Fruit fly (Drosophila melanogaster) whole organism, embryonic: Measurements from ENCODE around the gene fok.

ENCODE experiments used
- Antp ChIP-seq: fragments of 200-800 bp; sonication (Bioruptor generic); optimal IDR thresholded peaks from 3 replicates; lab custom pipeline; 2016; ENCODE audit warnings: missing biosample characterization, missing genetic modification characterization
- CG10543 ChIP-seq: fragments of 200-800 bp; sonication (Bioruptor generic); optimal IDR thresholded peaks from 3 replicates; lab custom pipeline; 2017; ENCODE audit warnings: missing biosample characterization, mild to moderate bottlenecking, missing genetic modification characterization, moderate library complexity
- CG10565 ChIP-seq: fragments of 200-800 bp; sonication (Bioruptor generic); optimal IDR thresholded peaks from 3 replicates; lab custom pipeline; 2016; ENCODE audit warnings: missing biosample characterization, mild to moderate bottlenecking, missing genetic modification characterization
- CG11696 ChIP-seq: fragments of 200-800 bp; sonication (Bioruptor generic); IDR thresholded peaks from 2 replicates; pipeline ENCODE4 v1.3.6; 2022; ENCODE audit warnings: missing biosample characterization, missing genetic modification characterization
- CG14860 ChIP-seq: fragments of 200-800 bp; sonication (Bioruptor generic); IDR thresholded peaks from 3 replicates; pipeline ENCODE4 v1.3.6; 2022; ENCODE audit warnings: missing biosample characterization, missing genetic modification characterization; ENCODE audit not compliant: partially characterized antibody
- CG18011 ChIP-seq: fragments of 200-800 bp; sonication (Bioruptor generic); optimal IDR thresholded peaks from 2 replicates; lab custom pipeline; 2017; ENCODE audit warnings: missing biosample characterization, missing genetic modification characterization, mild to moderate bottlenecking, moderate library complexity, missing genotype
- CG30403 ChIP-seq: fragments of 200-800 bp; sonication (Bioruptor generic); optimal IDR thresholded peaks from 3 replicates; lab custom pipeline; 2016; ENCODE audit warnings: missing biosample characterization, missing genetic modification characterization
- CG3163 ChIP-seq: fragments of 200-800 bp; sonication (Bioruptor generic); optimal IDR thresholded peaks from 3 replicates; lab custom pipeline; 2016; ENCODE audit warnings: missing biosample characterization, missing genetic modification characterization
- CG34224 ChIP-seq: fragments of 200-800 bp; sonication (Bioruptor generic); IDR thresholded peaks from 3 replicates; pipeline ENCODE4 v1.3.6; 2022; ENCODE audit warnings: missing biosample characterization, missing genetic modification characterization; ENCODE audit not compliant: partially characterized antibody
- CG3726 ChIP-seq: fragments of 200-800 bp; sonication (Bioruptor generic); IDR thresholded peaks from 3 replicates; pipeline ENCODE4, ENCODE4 v1.3.6; 2022; ENCODE audit warnings: missing biosample characterization, missing genetic modification characterization
- CG4328 ChIP-seq: fragments of 200-800 bp; sonication (Bioruptor generic); optimal IDR thresholded peaks from 3 replicates; lab custom pipeline; 2017; ENCODE audit warnings: missing biosample characterization, missing genetic modification reagents, missing genetic modification characterization
- CG43689 ChIP-seq: fragments of 200-800 bp; sonication (Bioruptor generic); IDR thresholded peaks from 2 replicates; pipeline ENCODE4 v1.3.6; 2022; ENCODE audit warnings: missing biosample characterization, missing genetic modification characterization
- CG4424 ChIP-seq: fragments of 200-800 bp; sonication (Bioruptor generic); optimal IDR thresholded peaks from 3 replicates; lab custom pipeline; 2016; ENCODE audit warnings: missing biosample characterization, missing genetic modification characterization
- CG4820 ChIP-seq: fragments of 200-800 bp; sonication (Bioruptor generic); optimal IDR thresholded peaks from 3 replicates; lab custom pipeline; 2016; ENCODE audit warnings: missing biosample characterization, missing genetic modification characterization
- CG6254 ChIP-seq: fragments of 200-800 bp; sonication (Bioruptor generic); optimal IDR thresholded peaks from 3 replicates; lab custom pipeline; 2017; ENCODE audit warnings: mild to moderate bottlenecking, missing biosample characterization, missing genetic modification reagents, missing genetic modification characterization
- CG6813 ChIP-seq: fragments of 200-800 bp; sonication (Bioruptor generic); optimal IDR thresholded peaks from 2 replicates; lab custom pipeline; 2017; ENCODE audit warnings: missing biosample characterization, missing genetic modification characterization, mild to moderate bottlenecking, moderate library complexity, missing genetic modification reagents
- CG9609 ChIP-seq: fragments of 200-800 bp; sonication (Bioruptor generic); optimal IDR thresholded peaks from 3 replicates; lab custom pipeline; 2016; ENCODE audit warnings: missing biosample characterization, missing genetic modification characterization
- D ChIP-seq, 2 experiments: fragments of 200-800 bp in 1 of 2; fragments of >200 bp in 1 of 2; sonication (Bioruptor generic) in 1 of 2; optimal IDR thresholded peaks; 2 replicates in 1 of 2; 3 replicates in 1 of 2; lab custom pipeline; 2017; ENCODE audit warnings: mild to moderate bottlenecking in 1 of 2, missing biosample characterization in 1 of 2, missing genetic modification characterization in 1 of 2, missing genetic modification reagents in 1 of 2
- D19B ChIP-seq: fragments of 200-800 bp; sonication (Bioruptor generic); optimal IDR thresholded peaks from 2 replicates; lab custom pipeline; 2017; ENCODE audit warnings: missing biosample characterization, mild to moderate bottlenecking, missing genetic modification characterization
- GATAe ChIP-seq: fragments of 200-800 bp; sonication (Bioruptor generic); conservative IDR thresholded peaks from 2 replicates; pipeline ENCODE4 v1.3.6; 2022; ENCODE audit warnings: missing biosample characterization, missing genetic modification characterization
- HLH3B ChIP-seq: fragments of 200-800 bp; sonication (Bioruptor generic); IDR thresholded peaks from 2 replicates; pipeline ENCODE4 v1.3.6; 2022; ENCODE audit warnings: missing biosample characterization, missing genetic modification characterization
- Hr78 ChIP-seq, 2 experiments: fragments of 200-800 bp in 1 of 2; fragments of >200 bp in 1 of 2; sonication (Bioruptor generic) in 1 of 2; optimal IDR thresholded peaks; 2 replicates each; lab custom pipeline; 2017 to 2019; ENCODE audit warnings: missing biosample characterization in 2 of 2, missing genetic modification characterization in 2 of 2, mild to moderate bottlenecking in 1 of 2, moderate library complexity in 1 of 2
- MESR4 ChIP-seq: fragments of 200-800 bp; sonication (Bioruptor generic); optimal IDR thresholded peaks from 2 replicates; lab custom pipeline; 2018; ENCODE audit warnings: missing biosample characterization, mild to moderate bottlenecking, missing genetic modification characterization, moderate library complexity
- Myb ChIP-seq: fragments of 200-800 bp; sonication (Bioruptor generic); optimal IDR thresholded peaks from 2 replicates; lab custom pipeline; 2016; ENCODE audit warnings: missing biosample characterization, missing genetic modification characterization
- NC2α ChIP-seq: fragments of 200-800 bp; sonication (Bioruptor generic); optimal IDR thresholded peaks from 2 replicates; lab custom pipeline; 2016; ENCODE audit warnings: missing biosample characterization, missing genetic modification characterization
- NK7.1 ChIP-seq: fragments of 200-800 bp; sonication (Bioruptor generic); optimal IDR thresholded peaks from 3 replicates; lab custom pipeline; 2016; ENCODE audit warnings: missing biosample characterization, missing genetic modification characterization
- Nf-YA ChIP-seq: fragments of 200-800 bp; sonication (Bioruptor generic); IDR thresholded peaks from 2 replicates; pipeline ENCODE4 v1.3.6; 2022; ENCODE audit warnings: missing biosample characterization, missing genetic modification characterization
- Nf-YB ChIP-seq: fragments of 200-800 bp; sonication (Bioruptor generic); optimal IDR thresholded peaks from 3 replicates; lab custom pipeline; 2019; ENCODE audit warnings: missing biosample characterization, mild to moderate bottlenecking, missing genetic modification characterization, moderate library complexity
- Nf-YC ChIP-seq: fragments of 200-800 bp; optimal IDR thresholded peaks from 3 replicates; lab custom pipeline; 2019; ENCODE audit warnings: missing biosample characterization, mild to moderate bottlenecking, missing genetic modification characterization, moderate library complexity
- Ravus ChIP-seq: fragments of 200-800 bp; sonication (Bioruptor generic); IDR thresholded peaks from 2 replicates; pipeline ENCODE4 v1.3.6; 2022; ENCODE audit warnings: missing biosample characterization, missing genetic modification characterization
- Sin3A ChIP-seq: fragments of >200 bp; optimal IDR thresholded peaks from 2 replicates; lab custom pipeline; 2018
- Sry-β ChIP-seq: fragments of 200-800 bp; sonication (Bioruptor generic); optimal IDR thresholded peaks from 2 replicates; lab custom pipeline; 2018; ENCODE audit warnings: missing biosample characterization, mild to moderate bottlenecking, missing genetic modification characterization, moderate library complexity
- Sry-δ ChIP-seq: fragments of 200-800 bp; sonication (Bioruptor generic); optimal IDR thresholded peaks from 2 replicates; lab custom pipeline; 2016; ENCODE audit warnings: missing biosample characterization, missing genetic modification characterization
- az2 ChIP-seq: fragments of 200-800 bp; sonication (Bioruptor generic); optimal IDR thresholded peaks from 3 replicates; lab custom pipeline; 2016; ENCODE audit warnings: missing biosample characterization, missing genetic modification characterization
- ci ChIP-seq: fragments of 200-800 bp; sonication (Bioruptor generic); IDR thresholded peaks from 3 replicates; pipeline ENCODE4 v1.3.6; 2022; ENCODE audit warnings: missing biosample characterization, missing genetic modification characterization
- crc ChIP-seq: fragments of 200-800 bp; sonication (Bioruptor generic); optimal IDR thresholded peaks from 2 replicates; lab custom pipeline; 2016; ENCODE audit warnings: missing biosample characterization, missing genetic modification characterization
- crol ChIP-seq: fragments of 200-800 bp; sonication (Bioruptor generic); IDR thresholded peaks from 2 replicates; pipeline ENCODE4 v1.3.6; 2022; ENCODE audit warnings: missing biosample characterization, missing genetic modification characterization
- eyg ChIP-seq: fragments of 200-800 bp; sonication (Bioruptor generic); optimal IDR thresholded peaks from 3 replicates; lab custom pipeline; 2016; ENCODE audit warnings: missing biosample characterization, missing genetic modification characterization
- fru ChIP-seq: fragments of >200 bp; optimal IDR thresholded peaks from 2 replicates; lab custom pipeline; 2017
- gcm2 ChIP-seq: fragments of 200-800 bp; sonication (Bioruptor generic); optimal IDR thresholded peaks from 2 replicates; lab custom pipeline; 2016; ENCODE audit warnings: missing biosample characterization, missing genetic modification characterization
- gfzf ChIP-seq: fragments of 200-800 bp; sonication (Bioruptor generic); optimal IDR thresholded peaks from 2 replicates; lab custom pipeline; 2016; ENCODE audit warnings: missing biosample characterization, mild to moderate bottlenecking, missing genetic modification characterization, moderate library complexity
- gro ChIP-seq: fragments of 200-800 bp; sonication (Bioruptor generic); optimal IDR thresholded peaks from 2 replicates; lab custom pipeline; 2016; ENCODE audit warnings: missing biosample characterization, missing genetic modification characterization
- hth ChIP-seq: fragments of >200 bp; optimal IDR thresholded peaks from 2 replicates; lab custom pipeline; 2017; ENCODE audit warnings: inconsistent platforms
- insv ChIP-seq, 2 experiments: fragments of 200-800 bp; sonication (Bioruptor generic); optimal IDR thresholded peaks; 3 replicates each; lab custom pipeline; 2016 to 2018; ENCODE audit warnings: missing biosample characterization in 2 of 2, missing genetic modification characterization in 2 of 2
- onecut ChIP-seq: fragments of 200-800 bp; sonication (Bioruptor generic); IDR thresholded peaks from 2 replicates; pipeline ENCODE4 v1.3.6; 2022; ENCODE audit warnings: missing biosample characterization, missing genetic modification characterization
- pan ChIP-seq, 4 experiments: fragments of >200 bp in 3 of 4; fragments of 200-800 bp in 1 of 4; sonication (Bioruptor generic) in 1 of 4; optimal IDR thresholded peaks in 3 of 4; IDR thresholded peaks in 1 of 4; 2 replicates each; pipeline versions ENCODE4 v1.3.6 to Lab custom; 2017 to 2022; ENCODE audit warnings: missing biosample characterization in 2 of 4, missing genetic modification characterization in 2 of 4, mixed read lengths in 1 of 4
- schlank ChIP-seq: fragments of 200-800 bp; sonication (Bioruptor generic); optimal IDR thresholded peaks from 2 replicates; lab custom pipeline; 2018; ENCODE audit warnings: missing biosample characterization, mild to moderate bottlenecking, missing genetic modification characterization
- sd ChIP-seq: fragments of 200-800 bp; sonication (Bioruptor generic); optimal IDR thresholded peaks from 3 replicates; lab custom pipeline; 2018; ENCODE audit warnings: missing biosample characterization, mild to moderate bottlenecking, missing genetic modification characterization, moderate library complexity
- slbo ChIP-seq: fragments of 200-800 bp; sonication (Bioruptor generic); IDR thresholded peaks from 2 replicates; pipeline ENCODE4 v1.3.6; 2022; ENCODE audit warnings: missing biosample characterization, missing genetic modification characterization
- tin ChIP-seq: fragments of 200-800 bp; sonication (Bioruptor generic); optimal IDR thresholded peaks from 3 replicates; lab custom pipeline; 2016; ENCODE audit warnings: missing biosample characterization, missing genetic modification characterization
- z ChIP-seq: fragments of 200-800 bp; sonication (Bioruptor generic); IDR thresholded peaks from 3 replicates; pipeline ENCODE4 v1.3.6; 2022; ENCODE audit warnings: missing biosample characterization, missing genetic modification characterization

fok gene

DNA sequence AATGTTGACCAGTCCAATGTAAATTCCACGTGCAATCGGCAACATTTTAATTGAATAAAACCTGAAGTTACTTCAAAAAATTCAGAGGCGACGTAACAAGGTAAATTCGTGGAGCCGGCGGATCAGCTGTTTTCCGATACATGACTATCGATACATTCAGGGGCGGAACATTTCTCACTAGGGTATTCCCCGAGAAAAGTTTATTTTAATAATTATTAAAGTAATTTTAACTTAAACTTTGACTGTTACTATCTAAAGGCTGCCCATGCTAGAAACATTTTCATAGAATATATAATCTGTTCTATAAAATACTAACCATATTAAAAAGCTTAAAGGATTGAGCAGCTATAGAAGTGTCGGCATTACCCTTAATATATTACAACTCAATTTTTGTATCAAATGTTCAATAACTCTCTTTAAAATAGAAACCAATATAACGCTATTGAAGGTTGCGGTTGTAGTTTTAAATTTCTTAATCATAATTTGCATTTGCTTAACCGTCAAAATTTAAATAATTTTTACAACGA, 12.3 kb upstream of the fok start, which contains the start of the genes mRpS18B and Kua:
Gene mRpS18B (minus strand): TSS at position 149 of the 527 bp plus-strand sequence.
Gene Kua (plus strand): TSS at position 477 of the 527 bp plus-strand sequence.
- TF ChIP-seq insv (GFP tag; optimal IDR thresholded peaks at IDR 0.05; lab: Kevin White, UChicago) = no peak
- TF ChIP-seq CG3163 (GFP tag; lab: Kevin White, UChicago) = no peak
- TF ChIP-seq GATAe (GFP tag; lab: Robert Waterston, UW) = no peak
- TF ChIP-seq Antp (GFP tag; lab: Kevin White, UChicago) = no peak
- TF ChIP-seq MESR4 = peak; percentile 40
- TF ChIP-seq Hr78 (GFP tag; optimal IDR thresholded peaks at IDR 0.05; lab: Kevin White, UChicago) = no peak
- TF ChIP-seq fru (lab: Kevin White, UChicago) = no peak
- no peak for TF ChIP-seq eyg (GFP tag; lab: Kevin White, UChicago)
- no peak for TF ChIP-seq onecut (GFP tag; lab: Robert Waterston, UW)
- TF ChIP-seq schlank = no peak
- TF ChIP-seq NK7.1 (GFP tag; lab: Kevin White, UChicago) = no peak
- peak; percentile 54 for TF ChIP-seq Sry-δ
- peak; percentile 57 for TF ChIP-seq az2
- no peak for TF ChIP-seq crol (GFP tag; lab: Robert Waterston, UW)
- 0 out of 3 replicates have a peak, but pooled peaks have one; percentile 25 for TF ChIP-seq ci (GFP tag; lab: Robert Waterston, UW)
- TF ChIP-seq Sin3A (lab: Kevin White, UChicago) = no peak
- peak; percentile 4 for TF ChIP-seq CG10543
- TF ChIP-seq CG9609 = no peak
- TF ChIP-seq NC2α (GFP tag; lab: Kevin White, UChicago) = no peak
- no peak for TF ChIP-seq gcm2 (GFP tag; lab: Kevin White, UChicago)
- TF ChIP-seq CG43689 = no peak
- TF ChIP-seq crc = no peak
- TF ChIP-seq D19B (GFP tag; lab: Kevin White, UChicago) = no peak
- no peak for TF ChIP-seq Nf-YA (GFP tag; lab: Robert Waterston, UW)
- TF ChIP-seq sd (tag; lab: Kevin White, UChicago) = no peak
- no peak for TF ChIP-seq gfzf (GFP tag; lab: Kevin White, UChicago)
- no peak for TF ChIP-seq z (GFP tag; lab: Robert Waterston, UW)
- peak; percentile 60 for TF ChIP-seq CG4424 (GFP tag; lab: Kevin White, UChicago)
- TF ChIP-seq Myb = no peak
- TF ChIP-seq D (optimal IDR thresholded peaks at IDR 0.05; lab: Kevin White, UChicago) = no peak
- TF ChIP-seq D (GFP tag; optimal IDR thresholded peaks at IDR 0.05; lab: Kevin White, UChicago) = peak; percentile 21
- no peak for TF ChIP-seq hth
- peak; percentile 84 for TF ChIP-seq slbo (GFP tag; lab: Robert Waterston, UW)
- TF ChIP-seq Nf-YB (GFP tag; lab: Kevin White, UChicago) = peak; percentile 3
- no peak for TF ChIP-seq CG3726
- TF ChIP-seq CG6813 (GFP tag; lab: Kevin White, UChicago) = peak; percentile 25
- TF ChIP-seq Ravus (GFP tag; lab: Robert Waterston, UW) = no peak
- no peak for TF ChIP-seq CG18011 (GFP tag; lab: Kevin White, UChicago)
- TF ChIP-seq CG34224 (GFP tag; lab: Robert Waterston, UW) = peak; percentile 64
- TF ChIP-seq Nf-YC (tag; lab: Kevin White, UChicago) = peak; percentile 59
- TF ChIP-seq CG6254 (GFP tag; lab: Kevin White, UChicago) = peak; percentile 23
- peak; percentile 46; the same call in 1 of the 2 replicates for TF ChIP-seq HLH3B (GFP tag; lab: Robert Waterston, UW)
- TF ChIP-seq CG30403 (GFP tag; lab: Kevin White, UChicago) = peak; percentile 63
- TF ChIP-seq pan (optimal IDR thresholded peaks at IDR 0.05; lab: Kevin White, UChicago) = no peak
- peak in 1 of 2 experiments; percentile 63 for TF ChIP-seq pan (GFP tag; optimal IDR thresholded peaks at IDR 0.05 in 1 of 2, IDR thresholded peaks at IDR 0.05 in 1 of 2)
- TF ChIP-seq CG11696 (GFP tag; lab: Robert Waterston, UW) = no peak
- no peak for TF ChIP-seq gro
- TF ChIP-seq CG14860 (GFP tag; lab: Robert Waterston, UW) = peak; percentile 50; the same call in 2 of the 3 replicates
- TF ChIP-seq CG4820 (GFP tag; lab: Kevin White, UChicago) = peak; percentile 26
- no peak for TF ChIP-seq CG10565
- peak; percentile 62 for TF ChIP-seq tin (GFP tag; lab: Kevin White, UChicago)
- no peak for TF ChIP-seq CG4328 (GFP tag; lab: Kevin White, UChicago)
- no peak for TF ChIP-seq Sry-β
